Worm (Caenorhabditis elegans) whole organism, L4 larva: Measurements from ENCODE around the gene ctsa-4.1.

ENCODE experiments used
- dmd-9 ChIP-seq: fragments of 200-800 bp; sonication (Bioruptor generic); IDR thresholded peaks from 2 replicates; pipeline ENCODE4 v1.3.6; 2022; ENCODE audit warnings: missing genetic modification reagents, missing genetic modification characterization, missing compliant biosample characterization
- dve-1 ChIP-seq: sonication (generic microtip); optimal IDR thresholded peaks from 2 replicates; lab custom pipeline; 2017; ENCODE audit warnings: antibody characterized with exemption, mild to moderate bottlenecking, missing genetic modification characterization, missing compliant biosample characterization; ENCODE audit not compliant: insufficient read depth
- unc-130 ChIP-seq: sonication (generic microtip); optimal IDR thresholded peaks from 2 replicates; lab custom pipeline; 2016; ENCODE audit warnings: missing genetic modification reagents, missing genetic modification characterization, missing compliant biosample characterization
- unc-62 ChIP-seq, 3 experiments: fragments of 150-350 bp in 1 of 3; sonication (generic microtip); optimal IDR thresholded peaks in 2 of 3; peaks in 1 of 3; 1 replicate in 1 of 3; 2 replicates in 2 of 3; lab custom pipeline; 2014 to 2017; ENCODE audit warnings: missing biosample characterization in 3 of 3, missing genetic modification characterization in 3 of 3, missing genetic modification reagents in 3 of 3, missing genotype in 1 of 3
- zag-1 ChIP-seq: fragments of 150-350 bp; optimal IDR thresholded peaks from 2 replicates; lab custom pipeline; 2014; ENCODE audit warnings: missing biosample characterization, missing genetic modification characterization

DNA sequence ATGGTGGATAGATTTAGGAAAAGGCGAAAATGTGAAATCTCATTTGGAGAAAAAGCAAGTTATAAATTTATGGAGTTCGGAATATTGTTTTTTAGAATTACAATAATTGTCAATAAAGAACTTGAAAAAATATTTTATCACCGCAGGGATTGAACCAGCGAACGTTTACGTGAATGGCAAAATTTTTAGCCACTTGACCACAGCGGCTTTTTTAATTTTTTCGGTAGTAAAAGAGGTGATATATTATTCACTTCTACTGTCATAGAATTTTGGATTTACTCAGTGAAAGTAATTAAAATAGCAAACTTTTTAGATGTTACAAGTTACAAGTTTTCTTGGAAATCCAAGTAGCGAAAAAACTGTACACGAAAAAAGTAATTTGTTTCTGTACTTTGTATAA is 8.6 kb upstream of the ctsa-4.1 start:
- TF ChIP-seq dmd-9 (GFP tag; lab: Robert Waterston, UW) (no peak), unc-62 (GFP tag; optimal IDR thresholded peaks at IDR 0.05 in 1 of 2; lab: Kevin White, UChicago) (no peak), unc-62 (tag; optimal IDR thresholded peaks at IDR 0.05; lab: Kevin White, UChicago) (no peak), dve-1 (no peak), unc-130 (no peak), zag-1 (no peak)
